Fruit fly (Drosophila melanogaster) whole organism, embryonic: ENCODE measurements around the gene CtsF.
A peak's percentile ranks its signal among the peaks of the same experiment; 100 is the strongest.

Experiments used
- Awh ChIP-seq: fragments of 200-800 bp; sonication (Bioruptor generic); IDR thresholded peaks from 2 replicates; pipeline ENCODE4, ENCODE4 v1.3.6; 2022; ENCODE audit warnings: missing biosample characterization, missing genetic modification characterization
- C15 ChIP-seq: fragments of 200-800 bp; sonication (Bioruptor generic); IDR thresholded peaks from 3 replicates; pipeline ENCODE4 v1.3.6; 2022; ENCODE audit warnings: missing biosample characterization, missing genetic modification characterization
- CG10959 ChIP-seq: fragments of 200-800 bp; sonication (Bioruptor generic); IDR thresholded peaks from 2 replicates; pipeline ENCODE4 v1.3.6; 2022; ENCODE audit warnings: missing biosample characterization, missing genetic modification characterization
- CG11093 ChIP-seq: fragments of 200-800 bp; sonication (Bioruptor generic); IDR thresholded peaks from 3 replicates; pipeline ENCODE4 v1.3.6; 2022; ENCODE audit warnings: missing biosample characterization, missing genetic modification characterization
- CG11695 ChIP-seq: fragments of 200-800 bp; sonication (Bioruptor generic); IDR thresholded peaks from 3 replicates; pipeline ENCODE4 v1.3.6; 2022; ENCODE audit warnings: missing biosample characterization, missing genetic modification characterization
- CG12155 ChIP-seq: fragments of 200-800 bp; sonication (Bioruptor generic); optimal IDR thresholded peaks from 3 replicates; lab custom pipeline; 2016; ENCODE audit warnings: missing biosample characterization, missing genetic modification characterization
- CG12236 ChIP-seq: fragments of 200-800 bp; sonication (Bioruptor generic); optimal IDR thresholded peaks from 2 replicates; lab custom pipeline; 2016; ENCODE audit warnings: missing biosample characterization, missing genetic modification characterization
- CG12659 ChIP-seq: fragments of 200-800 bp; sonication (Bioruptor generic); optimal IDR thresholded peaks from 3 replicates; lab custom pipeline; 2017; ENCODE audit warnings: mild to moderate bottlenecking, missing biosample characterization, missing genetic modification reagents, missing genetic modification characterization
- CG13287 ChIP-seq: fragments of 200-800 bp; sonication (Bioruptor generic); IDR thresholded peaks from 2 replicates; pipeline ENCODE4 v1.3.6; 2022; ENCODE audit warnings: missing biosample characterization, missing genetic modification characterization; ENCODE audit not compliant: partially characterized antibody
- CG1529 ChIP-seq: fragments of 200-800 bp; sonication (Bioruptor generic); optimal IDR thresholded peaks from 3 replicates; lab custom pipeline; 2018; ENCODE audit warnings: missing biosample characterization, missing genetic modification characterization
- CG1603 ChIP-seq: fragments of 200-800 bp; sonication (Bioruptor generic); optimal IDR thresholded peaks from 2 replicates; lab custom pipeline; 2019; ENCODE audit warnings: missing biosample characterization, mild to moderate bottlenecking, missing genetic modification characterization, moderate library complexity
- CG1832 ChIP-seq: fragments of 200-800 bp; sonication (Bioruptor generic); optimal IDR thresholded peaks from 2 replicates; lab custom pipeline; 2017; ENCODE audit warnings: missing biosample characterization, mild to moderate bottlenecking, missing genetic modification characterization, inconsistent platforms
- CG3065 ChIP-seq: fragments of 200-800 bp; sonication (Bioruptor generic); optimal IDR thresholded peaks from 2 replicates; lab custom pipeline; 2016; ENCODE audit warnings: missing biosample characterization, missing genetic modification characterization
- CG32772 ChIP-seq: fragments of 200-800 bp; sonication (Bioruptor generic); IDR thresholded peaks from 2 replicates; pipeline ENCODE4 v1.3.6; 2022; ENCODE audit warnings: missing biosample characterization, missing genetic modification characterization
- CG3281 ChIP-seq: fragments of 200-800 bp; sonication (Bioruptor generic); optimal IDR thresholded peaks from 3 replicates; lab custom pipeline; 2017; ENCODE audit warnings: missing biosample characterization, mild to moderate bottlenecking, missing genetic modification characterization
- CG33557 ChIP-seq: fragments of 200-800 bp; sonication (Bioruptor generic); optimal IDR thresholded peaks from 2 replicates; lab custom pipeline; 2019; ENCODE audit warnings: missing biosample characterization, mild to moderate bottlenecking, missing genetic modification characterization, moderate library complexity
- CG34224 ChIP-seq: fragments of 200-800 bp; sonication (Bioruptor generic); IDR thresholded peaks from 3 replicates; pipeline ENCODE4 v1.3.6; 2022; ENCODE audit warnings: missing biosample characterization, missing genetic modification characterization; ENCODE audit not compliant: partially characterized antibody
- CG4328 ChIP-seq: fragments of 200-800 bp; sonication (Bioruptor generic); optimal IDR thresholded peaks from 3 replicates; lab custom pipeline; 2017; ENCODE audit warnings: missing biosample characterization, missing genetic modification reagents, missing genetic modification characterization
- CG6272 ChIP-seq: fragments of 200-800 bp; sonication (Bioruptor generic); IDR thresholded peaks from 2 replicates; pipeline ENCODE4 v1.3.6; 2022; ENCODE audit warnings: missing biosample characterization, missing genetic modification characterization
- CG6654 ChIP-seq: fragments of 200-800 bp; sonication (Bioruptor generic); optimal IDR thresholded peaks from 2 replicates; lab custom pipeline; 2017; ENCODE audit warnings: missing biosample characterization, mild to moderate bottlenecking, missing genetic modification characterization
- CG6854 ChIP-seq: fragments of 200-800 bp; sonication (Bioruptor generic); optimal IDR thresholded peaks from 3 replicates; lab custom pipeline; 2017; ENCODE audit warnings: missing biosample characterization, mild to moderate bottlenecking, missing genetic modification characterization
- CG7745 ChIP-seq: fragments of 200-800 bp; sonication (Bioruptor generic); optimal IDR thresholded peaks from 2 replicates; lab custom pipeline; 2018; ENCODE audit warnings: missing biosample characterization, mild to moderate bottlenecking, missing genetic modification characterization, moderate library complexity
- CG8388 ChIP-seq: fragments of 200-800 bp; sonication (Bioruptor generic); optimal IDR thresholded peaks from 2 replicates; lab custom pipeline; 2019; ENCODE audit warnings: missing biosample characterization, mild to moderate bottlenecking, missing genetic modification characterization, moderate library complexity
- CG8478 ChIP-seq: fragments of >200 bp; optimal IDR thresholded peaks from 2 replicates; lab custom pipeline; 2018
- CG8924 ChIP-seq: fragments of 200-800 bp; optimal IDR thresholded peaks from 3 replicates; lab custom pipeline; 2019; ENCODE audit warnings: missing biosample characterization, mild to moderate bottlenecking, missing genetic modification characterization, moderate library complexity
- Dp ChIP-seq: fragments of 200-800 bp; sonication (Bioruptor generic); optimal IDR thresholded peaks from 2 replicates; lab custom pipeline; 2018; ENCODE audit warnings: missing biosample characterization, mild to moderate bottlenecking, missing genetic modification characterization, moderate library complexity
- Fer1 ChIP-seq: fragments of 200-800 bp; sonication (Bioruptor generic); optimal IDR thresholded peaks from 2 replicates; lab custom pipeline; 2017; ENCODE audit warnings: missing biosample characterization, mild to moderate bottlenecking, missing genetic modification characterization
- Gug ChIP-seq: fragments of 200-800 bp; sonication (Bioruptor generic); IDR thresholded peaks from 4 replicates; pipeline ENCODE4 v1.3.6; 2022; ENCODE audit warnings: missing biosample characterization, missing genetic modification characterization
- HHEX ChIP-seq: fragments of 200-800 bp; sonication (Bioruptor generic); optimal IDR thresholded peaks from 3 replicates; lab custom pipeline; 2017; ENCODE audit warnings: missing biosample characterization, mild to moderate bottlenecking, missing genetic modification characterization, missing genetic modification reagents
- MBD-R2 ChIP-seq: fragments of 200-800 bp; sonication (Bioruptor generic); IDR thresholded peaks from 2 replicates; pipeline ENCODE4 v1.3.6; 2022; ENCODE audit warnings: missing biosample characterization, missing genetic modification characterization
- Mes4 ChIP-seq: fragments of 200-800 bp; sonication (Bioruptor generic); optimal IDR thresholded peaks from 2 replicates; lab custom pipeline; 2016; ENCODE audit warnings: missing biosample characterization, missing genetic modification characterization
- Pdp1 ChIP-seq, 2 experiments: fragments of 200-800 bp; sonication (Bioruptor generic); optimal IDR thresholded peaks; 3 replicates each; lab custom pipeline; 2016; ENCODE audit warnings: missing biosample characterization in 2 of 2, missing genetic modification characterization in 2 of 2, mild to moderate bottlenecking in 1 of 2, moderate library complexity in 1 of 2
- Poxn ChIP-seq: fragments of 200-800 bp; sonication (Bioruptor generic); IDR thresholded peaks from 2 replicates; pipeline ENCODE4 v1.3.6; 2022; ENCODE audit warnings: missing biosample characterization, missing genetic modification characterization
- Rfx ChIP-seq: fragments of 200-800 bp; sonication (Bioruptor generic); IDR thresholded peaks from 2 replicates; pipeline ENCODE4 v1.3.6; 2022; ENCODE audit warnings: missing biosample characterization, missing genetic modification characterization
- Taf1 ChIP-seq: fragments of 200-800 bp; sonication (Bioruptor generic); IDR thresholded peaks from 2 replicates; pipeline ENCODE4 v1.3.6; 2022; ENCODE audit warnings: missing biosample characterization, missing genetic modification characterization
- al ChIP-seq: fragments of 200-800 bp; sonication (Bioruptor generic); IDR thresholded peaks from 2 replicates; pipeline ENCODE4 v1.3.6; 2022; ENCODE audit warnings: missing biosample characterization, missing genetic modification characterization
- ase ChIP-seq: fragments of 200-800 bp; sonication (Bioruptor generic); IDR thresholded peaks from 3 replicates; pipeline ENCODE4 v1.3.6; 2022; ENCODE audit warnings: missing biosample characterization, missing genetic modification characterization
- da ChIP-seq: fragments of 200-800 bp; sonication (Bioruptor generic); optimal IDR thresholded peaks from 2 replicates; lab custom pipeline; 2016; ENCODE audit warnings: missing biosample characterization, missing genetic modification characterization
- eyg ChIP-seq: fragments of 200-800 bp; sonication (Bioruptor generic); optimal IDR thresholded peaks from 3 replicates; lab custom pipeline; 2016; ENCODE audit warnings: missing biosample characterization, missing genetic modification characterization
- fd96Cb ChIP-seq: fragments of 200-800 bp; sonication (Bioruptor generic); optimal IDR thresholded peaks from 2 replicates; lab custom pipeline; 2018; ENCODE audit warnings: missing biosample characterization, mild to moderate bottlenecking, missing genetic modification characterization, moderate library complexity
- ftz-f1 ChIP-seq: fragments of 200-800 bp; sonication (Bioruptor generic); optimal IDR thresholded peaks from 2 replicates; lab custom pipeline; 2016; ENCODE audit warnings: missing biosample characterization, missing genetic modification characterization
- hb ChIP-seq: fragments of 200-800 bp; sonication (Bioruptor generic); IDR thresholded peaks from 3 replicates; pipeline ENCODE4 v1.3.6; 2022; ENCODE audit warnings: missing biosample characterization, missing genetic modification characterization; ENCODE audit not compliant: partially characterized antibody
- ken ChIP-seq: fragments of 200-800 bp; sonication (Bioruptor generic); IDR thresholded peaks from 3 replicates; pipeline ENCODE4 v1.3.6; 2022; ENCODE audit warnings: missing biosample characterization, missing genetic modification characterization
- lbe ChIP-seq: fragments of 200-800 bp; sonication (Bioruptor generic); optimal IDR thresholded peaks from 2 replicates; lab custom pipeline; 2016; ENCODE audit warnings: missing biosample characterization, mild to moderate bottlenecking, missing genetic modification characterization
- lmd ChIP-seq: fragments of 200-800 bp; sonication (Bioruptor generic); IDR thresholded peaks from 2 replicates; pipeline ENCODE4 v1.3.6; 2022; ENCODE audit warnings: missing biosample characterization, missing genetic modification characterization
- p53 ChIP-seq: fragments of 200-800 bp; sonication (Bioruptor generic); optimal IDR thresholded peaks from 2 replicates; lab custom pipeline; 2016; ENCODE audit warnings: missing biosample characterization, missing genetic modification characterization
- pb ChIP-seq: fragments of 200-800 bp; sonication (Bioruptor generic); optimal IDR thresholded peaks from 3 replicates; lab custom pipeline; 2016; ENCODE audit warnings: missing biosample characterization, missing genetic modification characterization
- tin ChIP-seq: fragments of 200-800 bp; sonication (Bioruptor generic); optimal IDR thresholded peaks from 3 replicates; lab custom pipeline; 2016; ENCODE audit warnings: missing biosample characterization, missing genetic modification characterization
- vvl ChIP-seq: fragments of 200-800 bp; sonication (Bioruptor generic); IDR thresholded peaks from 2 replicates; pipeline ENCODE4 v1.3.6; 2022; ENCODE audit warnings: missing biosample characterization, missing genetic modification characterization

CtsF gene

DNA sequence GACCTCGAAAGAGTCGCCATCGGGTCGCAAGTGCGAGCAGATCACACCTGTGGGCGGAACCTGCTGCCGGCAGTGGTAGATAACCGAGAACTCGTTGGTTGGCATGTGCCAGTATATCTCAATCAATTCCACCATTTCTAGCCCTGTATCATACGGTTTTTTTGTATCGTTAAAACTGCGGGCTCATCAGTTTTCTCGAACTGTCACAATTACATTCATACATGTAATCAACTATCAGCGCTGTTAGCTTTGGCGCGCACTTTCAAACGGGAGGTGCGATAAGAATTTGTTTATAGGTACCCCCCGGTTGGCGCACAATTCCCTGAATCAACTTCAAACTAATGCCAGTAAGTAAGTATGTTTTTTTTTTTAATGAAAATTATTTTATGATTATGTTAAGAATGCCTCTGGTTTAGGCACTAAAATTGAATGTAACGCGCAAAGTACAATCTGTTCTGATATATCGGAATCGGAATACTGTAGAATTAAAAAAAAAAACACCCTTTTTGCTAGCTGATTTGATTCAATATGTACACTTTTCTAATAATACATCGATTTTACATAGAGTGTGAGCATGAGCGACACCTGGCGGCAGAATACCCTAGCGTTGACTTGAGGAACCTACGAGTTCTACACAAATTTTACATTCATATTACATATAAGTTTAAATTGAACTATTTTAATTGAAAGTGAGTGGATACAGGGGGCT, 47.2 kb upstream of the CtsF start (continued):
- TF ChIP-seq al (GFP tag; lab: Robert Waterston, UW), result peak; percentile 57; the same call in 1 of the 2 replicates
- TF ChIP-seq MBD-R2 (GFP tag; lab: Robert Waterston, UW), result no peak; the same call in 1 of the 2 replicates
- TF ChIP-seq CG1529 (GFP tag; lab: Kevin White, UChicago), result no peak
- TF ChIP-seq CG1603 (tag; lab: Kevin White, UChicago), result peak; percentile 68
- peak; percentile 2 for TF ChIP-seq CG8388
- peak; percentile 49; the same call in 1 of the 2 replicates for TF ChIP-seq Awh (GFP tag; lab: Robert Waterston, UW)
- peak; percentile 61 for TF ChIP-seq tin (GFP tag; lab: Kevin White, UChicago)
- TF ChIP-seq CG3281, result peak; percentile 3
- peak; percentile 50 to 71 for TF ChIP-seq Pdp1 (GFP tag; optimal IDR thresholded peaks at IDR 0.05; lab: Kevin White, UChicago)
- TF ChIP-seq CG32772 (GFP tag; lab: Robert Waterston, UW), result peak; percentile 83
- 0 out of 3 replicates have a peak, but pooled peaks have one; percentile 40 for TF ChIP-seq CG11093
- peak; percentile 36 for TF ChIP-seq Fer1 (GFP tag; lab: Kevin White, UChicago)
- TF ChIP-seq pb (GFP tag; lab: Kevin White, UChicago), result peak; percentile 18
- peak; percentile 44 for TF ChIP-seq CG6272 (GFP tag; lab: Robert Waterston, UW)
- TF ChIP-seq CG3065 (GFP tag; lab: Kevin White, UChicago), result peak; percentile 60
- no peak for TF ChIP-seq CG6854 (GFP tag; lab: Kevin White, UChicago)
- no peak for TF ChIP-seq C15 (GFP tag; lab: Robert Waterston, UW)
- peak; percentile 23 for TF ChIP-seq fd96Cb
- TF ChIP-seq CG12236 (GFP tag; lab: Kevin White, UChicago), result no peak
- TF ChIP-seq Dp (GFP tag; lab: Kevin White, UChicago), result peak; percentile 64
- 0 out of 2 replicates have a peak, but pooled peaks have one; percentile 27 for TF ChIP-seq Taf1 (GFP tag; lab: Robert Waterston, UW)
- TF ChIP-seq CG10959 (GFP tag; lab: Robert Waterston, UW), result peak; percentile 41; the same call in 1 of the 2 replicates
- peak; percentile 61; the same call in 1 of the 2 replicates for TF ChIP-seq lmd
- TF ChIP-seq CG13287 (GFP tag; lab: Robert Waterston, UW), result peak; percentile 33; the same call in 1 of the 2 replicates
- TF ChIP-seq CG12155, result peak; percentile 24
- TF ChIP-seq Poxn (GFP tag; lab: Robert Waterston, UW), result no peak
- peak; percentile 58; the same call in 3 of the 4 replicates for TF ChIP-seq Gug (GFP tag; lab: Robert Waterston, UW)
- TF ChIP-seq CG11695 (GFP tag; lab: Robert Waterston, UW), result 0 out of 3 replicates have a peak, but pooled peaks have one; percentile 37
- no peak for TF ChIP-seq CG8924 (tag; lab: Kevin White, UChicago)
- peak; percentile 11; the same call in 1 of the 3 replicates for TF ChIP-seq hb (GFP tag; lab: Robert Waterston, UW)
- TF ChIP-seq CG12659 (GFP tag; lab: Kevin White, UChicago), result peak; percentile 57
- TF ChIP-seq ken (GFP tag; lab: Robert Waterston, UW), result peak; percentile 13; the same call in 1 of the 3 replicates
- peak; percentile 40 for TF ChIP-seq CG33557 (GFP tag; lab: Kevin White, UChicago)
- peak; percentile 48; the same call in 1 of the 3 replicates for TF ChIP-seq ase (GFP tag; lab: Robert Waterston, UW)
- TF ChIP-seq CG8478 (lab: Kevin White, UChicago), result no peak
- TF ChIP-seq Rfx (GFP tag; lab: Robert Waterston, UW), result peak; percentile 83
- no peak for TF ChIP-seq p53 (GFP tag; lab: Kevin White, UChicago)
- peak; percentile 67 for TF ChIP-seq vvl
- no peak for TF ChIP-seq CG1832
- TF ChIP-seq HHEX, result peak; percentile 20
- TF ChIP-seq Mes4, result peak; percentile 38
- TF ChIP-seq CG6654 (GFP tag; lab: Kevin White, UChicago), result no peak
- no peak for TF ChIP-seq da
- no peak for TF ChIP-seq ftz-f1
- TF ChIP-seq CG7745 (tag; lab: Kevin White, UChicago), result no peak
- peak; percentile 6 for TF ChIP-seq eyg
- peak; percentile 9 for TF ChIP-seq CG4328 (GFP tag; lab: Kevin White, UChicago)
- peak; percentile 3 for TF ChIP-seq lbe (GFP tag; lab: Kevin White, UChicago)
- no peak for TF ChIP-seq CG34224 (GFP tag; lab: Robert Waterston, UW)
